Fruit fly (Drosophila melanogaster) whole organism: ENCODE measurements around the gene Cp7Fc.

Source experiments
- CG8478 ChIP-seq: fragments of >200 bp; optimal IDR thresholded peaks from 2 replicates; lab custom pipeline; 2018; ENCODE audit warnings: inconsistent platforms
- Dll ChIP-seq: fragments of >200 bp; optimal IDR thresholded peaks from 2 replicates; lab custom pipeline; 2017
- EcR ChIP-seq, 2 experiments: fragments of >200 bp; optimal IDR thresholded peaks; 2 replicates each; lab custom pipeline; 2017; ENCODE audit warnings: missing biosample characterization in 2 of 2, missing genetic modification characterization in 2 of 2, missing genetic modification reagents in 2 of 2
- psq ChIP-seq: fragments of >200 bp; optimal IDR thresholded peaks from 2 replicates; lab custom pipeline; 2017
- usp ChIP-seq: fragments of >200 bp; optimal IDR thresholded peaks from 2 replicates; lab custom pipeline; 2017; ENCODE audit warnings: missing biosample characterization, missing genetic modification characterization, mixed read lengths

DNA sequence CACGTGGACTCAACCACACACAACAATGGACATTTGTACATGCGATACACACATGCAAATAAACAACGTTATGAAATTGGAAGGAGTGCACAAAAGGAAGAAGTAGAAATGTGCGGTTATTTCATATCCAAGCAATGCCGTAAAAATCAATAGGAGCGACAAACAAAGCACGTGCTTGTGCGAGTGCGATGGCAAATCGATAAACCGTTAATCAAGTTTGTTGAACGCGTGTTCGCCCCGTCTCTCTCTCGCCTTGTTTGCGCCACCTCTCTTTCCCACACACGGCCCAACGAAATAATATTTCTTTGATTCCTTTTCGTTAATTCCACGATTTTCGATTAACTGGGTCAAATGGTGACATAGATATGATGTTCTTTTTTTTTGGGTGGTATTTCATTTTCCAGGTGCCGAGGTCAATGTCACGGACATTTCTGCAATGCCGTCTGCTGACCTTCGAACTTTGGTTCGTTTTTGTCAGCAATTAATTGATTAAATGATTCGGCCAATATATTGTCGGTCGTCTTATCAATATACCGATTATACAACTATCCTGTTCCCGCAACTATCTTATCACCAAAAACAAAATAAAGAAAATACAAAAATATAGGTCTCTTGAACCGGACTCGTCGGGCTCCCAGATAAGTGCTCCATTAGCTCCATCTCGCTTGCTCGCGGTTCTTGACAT is 13.5 kb downstream of the Cp7Fc start:
- TF ChIP-seq psq (lab: Kevin White, UChicago) (no peak), CG8478 (lab: Kevin White, UChicago) (no peak), EcR (GFP tag; optimal IDR thresholded peaks at IDR 0.05; lab: Kevin White, UChicago) (no peak), usp (GFP tag; lab: Kevin White, UChicago) (no peak), Dll (no peak)
